Worm (Caenorhabditis elegans) whole organism, midembryonic: Measurements from ENCODE around the gene T28A11.2.

Experiments
- flt-1 ChIP-seq: fragments of 200-800 bp; sonication (Bioruptor generic); IDR thresholded peaks from 2 replicates; pipeline ENCODE4 v1.3.6; 2022; ENCODE audit warnings: missing genetic modification characterization, missing compliant biosample characterization
- ref-1 ChIP-seq: fragments of 200-800 bp; sonication (Bioruptor generic); conservative IDR thresholded peaks from 2 replicates; pipeline ENCODE4 v1.3.6; 2022; ENCODE audit warnings: missing genetic modification reagents, missing genetic modification characterization, missing compliant biosample characterization

ce11 chrV:3273156-3273555 is 7.0 kb upstream of the T28A11.2 start, which contains the start of gene T28A11.20:
- no peak for TF ChIP-seq ref-1 (GFP tag; lab: Robert Waterston, UW)
- no peak for TF ChIP-seq flt-1
